Fruit fly (Drosophila melanogaster): ENCODE data around the gene I-t.

Gene I-t

dm6 chr3R:11741730-11742203 is 37.9 kb downstream of the I-t start, which contains the start of the genes Blm and CG14722 (continued):
- TF ChIP-seq CG11247 (GFP tag; IDR thresholded peaks at IDR 0.05) (no peak), wor (GFP tag; IDR thresholded peaks at IDR 0.05) (no peak), Poxn (GFP tag; IDR thresholded peaks at IDR 0.05) (no peak), CG10321 (GFP tag; IDR thresholded peaks at IDR 0.05) (no peak), CG12071 (GFP tag; optimal IDR thresholded peaks at IDR 0.05) (no peak), fd64A (GFP tag; optimal IDR thresholded peaks at IDR 0.05) (no peak), CG3163 (GFP tag; optimal IDR thresholded peaks at IDR 0.05) (no peak), Gsc (GFP tag; IDR thresholded peaks at IDR 0.05) (no peak), CG4404 (GFP tag; IDR thresholded peaks at IDR 0.05) (no peak), Fer3 (tag; optimal IDR thresholded peaks at IDR 0.05) (no peak), stc (GFP tag; IDR thresholded peaks at IDR 0.05) (no peak), CG1832 (GFP tag; optimal IDR thresholded peaks at IDR 0.05) (no peak), unc-4 (GFP tag; IDR thresholded peaks at IDR 0.05; ENCODE audit: partially characterized antibody) (peak; percentile 45; the same call in 1 of the 2 replicates), Ptx1 (GFP tag; IDR thresholded peaks at IDR 0.05) (no peak), CG10209 (GFP tag; optimal IDR thresholded peaks at IDR 0.05) (no peak), CG9609 (GFP tag; optimal IDR thresholded peaks at IDR 0.05) (no peak), ewg (GFP tag; optimal IDR thresholded peaks at IDR 0.05) (no peak), pum (GFP tag; optimal IDR thresholded peaks at IDR 0.05) (no peak), NfI (GFP tag; optimal IDR thresholded peaks at IDR 0.05) (no peak), CG12769 (tag; optimal IDR thresholded peaks at IDR 0.05) (no peak), CG2202 (tag; optimal IDR thresholded peaks at IDR 0.05) (no peak), CG10431 (GFP tag; optimal IDR thresholded peaks at IDR 0.05) (peak; percentile 16), grn (GFP tag; optimal IDR thresholded peaks at IDR 0.05) (no peak), CG12104 (GFP tag; optimal IDR thresholded peaks at IDR 0.05) (no peak), CG33213 (GFP tag; optimal IDR thresholded peaks at IDR 0.05) (no peak), BEAF-32 (GFP tag; optimal IDR thresholded peaks at IDR 0.05) (peak; percentile 61), CG3847 (GFP tag; IDR thresholded peaks at IDR 0.05) (no peak), gro (GFP tag; optimal IDR thresholded peaks at IDR 0.05) (peak; percentile 33)

- peak; percentile 62 for TF ChIP-seq Dref (GFP tag; IDR thresholded peaks at IDR 0.05)
- TF ChIP-seq Dek (tag; optimal IDR thresholded peaks at IDR 0.05): no peak
- no peak for TF ChIP-seq repo (GFP tag; optimal IDR thresholded peaks at IDR 0.05)
- TF ChIP-seq amos (GFP tag; IDR thresholded peaks at IDR 0.05; ENCODE audit: partially characterized antibody): peak; percentile 93
- peak; percentile 85 for TF ChIP-seq vnd (GFP tag; IDR thresholded peaks at IDR 0.05; ENCODE audit: partially characterized antibody)
- no peak for TF ChIP-seq CG10209 (GFP tag; optimal IDR thresholded peaks at IDR 0.05)
- no peak for TF ChIP-seq BtbVII (GFP tag; optimal IDR thresholded peaks at IDR 0.05)
- TF ChIP-seq CG2120 (GFP tag; optimal IDR thresholded peaks at IDR 0.05): no peak
- no peak for TF ChIP-seq C15 (GFP tag; IDR thresholded peaks at IDR 0.05)
- TF ChIP-seq maf-S (GFP tag; optimal IDR thresholded peaks at IDR 0.05): no peak
- no peak for TF ChIP-seq Six4 (GFP tag; optimal IDR thresholded peaks at IDR 0.05)
- TF ChIP-seq Myb (GFP tag; optimal IDR thresholded peaks at IDR 0.05): peak; percentile 92
- TF ChIP-seq CG2875 (GFP tag; optimal IDR thresholded peaks at IDR 0.05): no peak
- TF ChIP-seq YL-1 (GFP tag; optimal IDR thresholded peaks at IDR 0.05): peak; percentile 4
- peak; percentile 81 for TF ChIP-seq CG2129 (GFP tag; IDR thresholded peaks at IDR 0.05; ENCODE audit: partially characterized antibody)
- no peak for TF ChIP-seq CG7839 (tag; optimal IDR thresholded peaks at IDR 0.05)
- TF ChIP-seq bbx (GFP tag; IDR thresholded peaks at IDR 0.05; ENCODE audit: partially characterized antibody): peak; percentile 89
- peak; percentile 21 for TF ChIP-seq CG14710 (tag; optimal IDR thresholded peaks at IDR 0.05)
- no peak for TF ChIP-seq CG10543 (GFP tag; optimal IDR thresholded peaks at IDR 0.05)
- no peak for TF ChIP-seq fd64A (GFP tag; optimal IDR thresholded peaks at IDR 0.05)
- TF ChIP-seq sens (GFP tag): peak; percentile 66
- 0 out of 2 replicates have a peak, but pooled peaks have one; percentile 34 for TF ChIP-seq Rfx (GFP tag; IDR thresholded peaks at IDR 0.05)
- TF ChIP-seq Fer2 (tag; optimal IDR thresholded peaks at IDR 0.05): no peak
Observed at dm6 chr3R:11749297-11750293, 45.8 kb downstream of the I-t start, which contains the start of gene CG6923. Gene CG6923, minus strand, starts transcription at chr3R:11750029.
